Worm (Caenorhabditis elegans): Measurements from ENCODE around the gene mlc-6.

Gene mlc-6

DNA sequence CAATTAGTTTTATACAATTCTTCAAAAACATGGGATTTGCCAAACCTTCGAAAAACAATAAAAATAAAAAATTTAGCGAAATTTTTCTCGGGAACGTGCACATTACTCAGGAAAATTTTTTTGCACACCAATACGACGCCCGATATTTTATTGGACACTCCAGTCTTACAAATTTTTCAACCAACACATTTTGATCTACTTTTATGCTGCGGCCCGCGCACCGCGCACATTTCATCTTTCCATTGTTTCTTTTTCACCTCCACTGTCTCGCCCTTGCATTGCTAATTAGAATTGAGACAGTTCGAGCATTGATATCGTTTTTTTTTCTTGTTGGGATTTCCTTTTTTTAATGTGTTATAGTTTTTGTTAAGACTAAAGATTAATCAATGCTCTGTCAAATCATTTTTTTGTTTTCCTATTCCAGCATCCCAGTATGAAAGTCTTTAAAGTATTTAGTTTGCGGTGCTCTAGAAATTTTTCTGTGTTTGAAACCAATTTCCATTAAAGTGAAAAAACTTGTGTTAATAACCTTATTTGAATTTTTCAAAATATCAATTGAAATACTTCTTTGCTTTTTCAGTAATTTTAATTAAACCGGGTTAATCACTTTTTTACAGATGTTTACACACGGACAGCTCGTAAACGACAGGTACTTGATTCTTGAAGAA lies 1.2 kb upstream of the mlc-6 start, which contains the start of gene K04C1.5:
Gene K04C1.5, plus strand, starts transcription at position 618 of the 668 bp plus-strand sequence.
- no peak for TF ChIP-seq sptf-1 (tag; optimal IDR thresholded peaks at IDR 0.05)

DNA sequence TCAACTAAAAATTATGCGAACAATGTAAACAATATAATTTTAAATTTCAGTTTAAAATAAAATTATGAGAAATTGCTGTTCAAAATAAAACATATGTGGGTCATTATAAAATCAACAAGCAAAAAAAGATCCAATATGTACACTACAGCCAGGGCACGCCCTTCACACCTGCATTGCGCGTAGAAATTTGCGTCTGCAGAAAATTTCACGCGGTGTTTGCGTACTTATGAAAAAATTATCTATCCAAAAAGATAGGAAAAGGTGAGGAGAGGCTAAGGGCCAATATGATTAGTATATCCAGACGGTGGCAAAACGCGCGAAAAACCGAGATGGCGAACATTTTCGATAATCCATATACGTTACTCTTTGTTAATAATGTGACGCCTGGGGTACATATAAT lies 1.9 kb downstream of the mlc-6 start:
- no peak for TF ChIP-seq nhr-237 (tag; optimal IDR thresholded peaks at IDR 0.05)
- TF ChIP-seq lin-35 (GFP tag; optimal IDR thresholded peaks at IDR 0.05): peak in 1 of 2 experiments; percentile 49
- TF ChIP-seq aha-1 (tag; optimal IDR thresholded peaks at IDR 0.05): no peak
- TF ChIP-seq mdl-1 (tag; optimal IDR thresholded peaks at IDR 0.05): peak in 1 of 2 experiments; percentile 7
- TF ChIP-seq dpl-1 (GFP tag; optimal IDR thresholded peaks at IDR 0.05): peak in 2 of 3 experiments; percentile 4 to 19
- peak; percentile 77 for TF ChIP-seq F16B12.6 (tag; optimal IDR thresholded peaks at IDR 0.05)
- TF ChIP-seq blmp-1 (tag; optimal IDR thresholded peaks at IDR 0.05): peak; percentile 51
- TF ChIP-seq snu-23 (GFP tag; optimal IDR thresholded peaks at IDR 0.05): peak; percentile 6
- TF ChIP-seq fos-1 (tag; optimal IDR thresholded peaks at IDR 0.05): no peak

DNA sequence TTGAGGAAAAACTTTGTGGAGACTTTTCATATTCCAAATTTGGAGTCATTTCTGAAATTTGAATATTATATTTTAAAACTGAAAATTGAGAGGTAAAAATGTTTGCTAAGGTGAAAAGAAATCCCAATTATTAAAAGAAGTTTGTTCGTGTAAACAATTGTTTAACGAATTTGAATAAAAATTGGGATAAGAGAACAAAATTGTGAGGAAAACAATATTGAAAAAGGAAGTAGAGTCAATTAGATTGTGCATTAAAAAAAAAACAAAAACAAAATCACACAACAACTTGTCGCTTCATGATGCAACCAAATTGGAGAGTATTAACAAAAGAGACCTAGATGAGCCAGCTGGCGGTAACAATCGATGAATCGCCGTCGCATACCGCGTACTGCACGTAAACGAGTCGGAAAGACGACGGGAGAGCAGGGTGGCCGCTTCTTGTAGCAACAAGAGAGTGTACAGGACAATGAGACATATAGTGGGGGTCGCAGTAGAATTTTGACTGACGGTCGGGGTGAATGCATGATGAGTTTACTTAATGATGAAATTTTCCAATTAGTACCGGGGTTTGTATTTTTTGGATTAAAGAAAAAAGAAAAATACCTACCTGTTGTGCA lies 3.0 kb downstream of the mlc-6 start, which contains the start of gene K04C1.3:
Gene K04C1.3, minus strand, starts transcription at position 51 of the 617 bp plus-strand sequence.
- TF ChIP-seq unc-30 (tag; optimal IDR thresholded peaks at IDR 0.05): no peak
- TF ChIP-seq lin-39 (tag; optimal IDR thresholded peaks at IDR 0.05): no peak
- TF ChIP-seq ets-5 (GFP tag; IDR thresholded peaks at IDR 0.05): no peak
- no peak for TF ChIP-seq fkh-8 (tag; optimal IDR thresholded peaks at IDR 0.05)
- no peak for TF ChIP-seq ztf-4 (tag; optimal IDR thresholded peaks at IDR 0.05)
- TF ChIP-seq alr-1 (tag; optimal IDR thresholded peaks at IDR 0.05; ENCODE audit: borderline replicate concordance): no peak
- TF ChIP-seq lsy-2 (tag; optimal IDR thresholded peaks at IDR 0.05): no peak
- TF ChIP-seq rnt-1 (tag; optimal IDR thresholded peaks at IDR 0.05): no peak

DNA sequence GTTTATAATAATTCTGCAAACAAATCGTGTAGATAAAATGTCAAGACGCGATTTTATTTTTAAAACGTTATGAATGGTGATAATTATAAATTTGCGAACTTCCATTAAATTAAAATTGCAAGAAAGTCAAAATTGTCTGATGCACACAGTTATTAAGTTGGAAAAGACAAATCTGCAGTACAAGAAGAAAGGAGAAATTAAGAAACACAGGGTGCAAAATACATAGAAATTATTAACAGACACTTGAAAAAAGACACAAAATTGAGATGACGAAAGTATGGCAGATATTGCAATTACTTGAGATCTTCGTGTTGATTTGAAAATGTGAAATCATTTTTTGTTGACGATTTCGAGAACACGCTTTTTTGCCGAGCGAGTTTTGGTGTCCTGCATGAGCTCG lies 4.9 kb downstream of the mlc-6 start:
- TF ChIP-seq nhr-71 (tag; optimal IDR thresholded peaks at IDR 0.05) (no peak), ces-1 (GFP tag; optimal IDR thresholded peaks at IDR 0.05) (no peak), sptf-1 (tag; optimal IDR thresholded peaks at IDR 0.05) (no peak), C16A3.4 (tag; optimal IDR thresholded peaks at IDR 0.05) (no peak), snpc-4 (tag; optimal IDR thresholded peaks at IDR 0.05) (no peak), vab-15 (tag; optimal IDR thresholded peaks at IDR 0.05) (no peak), nhr-77 (tag; optimal IDR thresholded peaks at IDR 0.05) (no peak), lin-35 (GFP tag; optimal IDR thresholded peaks at IDR 0.05) (no peak), ztf-11 (tag; optimal IDR thresholded peaks at IDR 0.05) (no peak), rnt-1 (tag; optimal IDR thresholded peaks at IDR 0.05) (no peak), dpl-1 (GFP tag; optimal IDR thresholded peaks at IDR 0.05) (no peak), fos-1 (tag; optimal IDR thresholded peaks at IDR 0.05) (no peak), ets-5 (GFP tag; IDR thresholded peaks at IDR 0.05) (no peak), unc-98 (GFP tag; IDR thresholded peaks at IDR 0.05) (no peak), isw-1 (GFP tag; IDR thresholded peaks at IDR 0.05) (no peak), tbx-2 (tag; optimal IDR thresholded peaks at IDR 0.05) (no peak), mab-9 (GFP tag; IDR thresholded peaks at IDR 0.05) (no peak), ztf-4 (tag; optimal IDR thresholded peaks at IDR 0.05) (no peak), nhr-76 (tag; optimal IDR thresholded peaks at IDR 0.05) (no peak), nhr-20 (tag; optimal IDR thresholded peaks at IDR 0.05) (no peak)

DNA sequence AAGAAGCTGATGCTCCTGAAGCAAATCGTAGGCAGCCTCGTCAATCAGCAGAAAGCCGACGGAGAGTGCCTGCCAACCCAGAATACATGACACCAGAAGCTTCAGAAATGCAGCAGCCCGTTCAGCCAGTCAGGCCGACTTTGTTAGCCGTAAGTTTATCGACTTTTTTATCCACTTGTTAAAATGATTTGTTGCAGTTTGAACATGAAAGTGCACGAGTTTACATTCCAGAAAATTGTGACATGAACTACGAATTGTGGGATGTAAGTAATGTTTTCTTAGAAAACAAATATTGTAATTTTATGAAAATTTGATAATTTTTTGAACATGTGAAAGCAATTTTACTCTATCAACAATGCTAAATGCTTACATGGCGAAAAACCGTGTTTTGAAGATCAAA lies 6.2 kb downstream of the mlc-6 start:
- TF ChIP-seq ceh-8 (GFP tag; optimal IDR thresholded peaks at IDR 0.05) (no peak), elt-2 (tag; optimal IDR thresholded peaks at IDR 0.05) (no peak), nhr-237 (tag; optimal IDR thresholded peaks at IDR 0.05) (no peak), Y116A8C.19 (tag; optimal IDR thresholded peaks at IDR 0.05; ENCODE audit: borderline replicate concordance) (no peak), pax-3 (tag; optimal IDR thresholded peaks at IDR 0.05) (no peak)
